Worm (Caenorhabditis elegans) whole organism, L1 larva: ENCODE results near the gene F53B3.3.

Source experiments
- C04F5.9 ChIP-seq: sonication (generic microtip); optimal IDR thresholded peaks from 2 replicates; lab custom pipeline; 2016; ENCODE audit warnings: missing genetic modification characterization, missing compliant biosample characterization
- aha-1 ChIP-seq: fragments of 150-350 bp; optimal IDR thresholded peaks from 2 replicates; lab custom pipeline; 2014; ENCODE audit warnings: missing biosample characterization, missing genetic modification characterization
- ama-1 ChIP-seq: fragments of 150-350 bp; optimal IDR thresholded peaks from 2 replicates; lab custom pipeline; 2014
- ceh-82 ChIP-seq, 3 experiments: fragments of 150-350 bp in 1 of 3; sonication (generic microtip) in 2 of 3; optimal IDR thresholded peaks; 2 replicates each; lab custom pipeline; 2014 to 2017; ENCODE audit warnings: missing biosample characterization in 3 of 3, missing genetic modification characterization in 3 of 3
- jun-1 ChIP-seq: fragments of 150-350 bp; optimal IDR thresholded peaks from 2 replicates; lab custom pipeline; 2014; ENCODE audit warnings: missing biosample characterization, missing genetic modification reagents, missing genetic modification characterization
- mdl-1 ChIP-seq, 2 experiments: fragments of 150-350 bp; optimal IDR thresholded peaks; 2 replicates each; lab custom pipeline; 2014 to 2017; ENCODE audit warnings: missing biosample characterization in 2 of 2, missing genetic modification characterization in 2 of 2, inconsistent platforms in 1 of 2
- mep-1 ChIP-seq: fragments of 150-350 bp; optimal IDR thresholded peaks from 2 replicates; lab custom pipeline; 2014; ENCODE audit warnings: missing biosample characterization, missing genetic modification characterization
- nhr-11 ChIP-seq: fragments of 150-350 bp; optimal IDR thresholded peaks from 2 replicates; lab custom pipeline; 2014; ENCODE audit warnings: missing biosample characterization, missing genetic modification characterization
- skn-1 ChIP-seq: fragments of 150-350 bp; optimal IDR thresholded peaks from 2 replicates; lab custom pipeline; 2014; ENCODE audit warnings: missing biosample characterization, missing genetic modification characterization
- ztf-11 ChIP-seq, 2 experiments: sonication (generic microtip); optimal IDR thresholded peaks; 2 replicates each; lab custom pipeline; 2016 to 2017; ENCODE audit warnings: missing genetic modification characterization in 2 of 2, missing biosample characterization in 1 of 2, missing compliant biosample characterization in 1 of 2

DNA sequence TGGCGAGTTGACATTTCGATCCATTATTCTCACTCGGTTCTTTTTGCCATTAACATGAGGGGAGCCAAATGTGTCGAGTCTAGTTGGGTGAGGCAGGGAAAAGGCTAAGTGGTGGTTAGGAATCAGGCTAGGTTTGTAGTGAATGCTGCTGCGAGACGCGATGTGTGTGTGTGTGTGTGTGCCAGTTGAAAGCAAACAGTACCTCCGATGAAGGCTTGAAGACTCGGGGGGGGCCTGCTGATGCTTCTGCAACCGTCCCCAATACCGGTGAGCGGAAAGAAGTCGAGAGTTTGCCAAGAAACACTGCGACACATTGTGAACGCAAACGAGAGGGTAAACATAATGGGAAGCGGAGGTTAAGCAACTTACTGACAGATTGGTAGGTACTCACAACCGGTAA, at the start of gene F53B3.3:
- TF ChIP-seq nhr-11 (tag; lab: Kevin White, UChicago): no peak
- TF ChIP-seq ceh-82 (tag; optimal IDR thresholded peaks at IDR 0.05; lab: Kevin White, UChicago): no peak
- TF ChIP-seq mdl-1 (tag; optimal IDR thresholded peaks at IDR 0.05; lab: Kevin White, UChicago): no peak
- TF ChIP-seq skn-1 (tag; lab: Kevin White, UChicago): no peak
- no peak for TF ChIP-seq jun-1 (tag; lab: Kevin White, UChicago)
- no peak for TF ChIP-seq aha-1 (tag; lab: Kevin White, UChicago)
- TF ChIP-seq ztf-11 (tag; optimal IDR thresholded peaks at IDR 0.05; lab: Kevin White, UChicago): no peak
- TF ChIP-seq mep-1 (tag; lab: Kevin White, UChicago): no peak
- TF ChIP-seq C04F5.9 (tag; lab: Kevin White, UChicago): no peak
- TF ChIP-seq ama-1: no peak
